Fruit fly (Drosophila melanogaster) whole organism, adult: ENCODE measurements around the gene CG5399.

Source experiments
- CG12768 ChIP-seq: fragments of 200-800 bp; sonication (Bioruptor generic); optimal IDR thresholded peaks from 2 replicates; lab custom pipeline; 2017; ENCODE audit warnings: missing biosample characterization, missing genetic modification characterization, mild to moderate bottlenecking, moderate library complexity, missing genetic modification reagents
- CG14711 ChIP-seq: fragments of 200-800 bp; sonication (Bioruptor generic); optimal IDR thresholded peaks from 2 replicates; lab custom pipeline; 2018; ENCODE audit warnings: missing biosample characterization, mild to moderate bottlenecking, missing genetic modification characterization, moderate library complexity
- CG1620 ChIP-seq: fragments of 200-800 bp; sonication (Bioruptor generic); optimal IDR thresholded peaks from 2 replicates; lab custom pipeline; 2016; ENCODE audit warnings: missing biosample characterization, missing genetic modification characterization
- CG33017 ChIP-seq: fragments of 200-800 bp; sonication (Bioruptor generic); optimal IDR thresholded peaks from 2 replicates; lab custom pipeline; 2018; ENCODE audit warnings: missing biosample characterization, mild to moderate bottlenecking, missing genetic modification characterization, moderate library complexity
- CG5204 ChIP-seq: fragments of 200-800 bp; sonication (Bioruptor generic); optimal IDR thresholded peaks from 2 replicates; lab custom pipeline; 2016; ENCODE audit warnings: missing biosample characterization, missing genetic modification characterization
- Hr96 ChIP-seq: fragments of 200-800 bp; sonication (Bioruptor generic); optimal IDR thresholded peaks from 2 replicates; lab custom pipeline; 2016; ENCODE audit warnings: missing biosample characterization, missing genetic modification characterization
- bab1 ChIP-seq: fragments of 200-800 bp; sonication (Bioruptor generic); optimal IDR thresholded peaks from 3 replicates; lab custom pipeline; 2019; ENCODE audit warnings: missing biosample characterization, mild to moderate bottlenecking, missing genetic modification characterization, moderate library complexity
- kay ChIP-seq: fragments of 200-800 bp; sonication (Bioruptor generic); peaks from one replicate; lab custom pipeline; 2016; ENCODE audit warnings: missing biosample characterization, missing genetic modification characterization, borderline replicate concordance
- pad ChIP-seq: fragments of 200-800 bp; sonication (Bioruptor generic); optimal IDR thresholded peaks from 3 replicates; lab custom pipeline; 2017; ENCODE audit warnings: missing biosample characterization, missing genetic modification characterization, mild to moderate bottlenecking, moderate library complexity, missing genetic modification reagents
- toe ChIP-seq: fragments of 200-800 bp; sonication (Bioruptor generic); optimal IDR thresholded peaks from 2 replicates; lab custom pipeline; 2016; ENCODE audit warnings: missing biosample characterization, missing genetic modification characterization

- TF ChIP-seq toe (GFP tag; lab: Kevin White, UChicago) (no peak), Hr96 (GFP tag; lab: Kevin White, UChicago) (no peak), CG5204 (no peak), kay (GFP tag; lab: Kevin White, UChicago) (no peak), CG33017 (tag; lab: Kevin White, UChicago) (no peak), CG14711 (no peak), CG12768 (GFP tag; lab: Kevin White, UChicago) (no peak), pad (GFP tag; lab: Kevin White, UChicago) (no peak), bab1 (no peak), CG1620 (GFP tag; lab: Kevin White, UChicago) (no peak)
Measured at dm6 chr3R:15730629-15731028, 35.6 kb downstream of the CG5399 start.
